Worm (Caenorhabditis elegans) whole organism, L1 larva: Measurements from ENCODE around the gene T07H3.8.

Experiments
- dpl-1 ChIP-seq, 3 experiments: fragments of 150-350 bp in 2 of 3; sonication (generic microtip) in 1 of 3; optimal IDR thresholded peaks; 2 replicates each; lab custom pipeline; 2014 to 2017; ENCODE audit warnings: missing biosample characterization in 3 of 3, missing genetic modification characterization in 3 of 3, missing genetic modification reagents in 3 of 3
- lin-13 ChIP-seq: fragments of 150-350 bp; optimal IDR thresholded peaks from 2 replicates; lab custom pipeline; 2014; ENCODE audit warnings: missing biosample characterization, missing genetic modification reagents, missing genetic modification characterization
- nhr-77 ChIP-seq: fragments of 150-350 bp; optimal IDR thresholded peaks from 2 replicates; lab custom pipeline; 2014; ENCODE audit warnings: missing biosample characterization, missing genetic modification characterization
- pqm-1 ChIP-seq: sonication (generic microtip); optimal IDR thresholded peaks from 3 replicates; lab custom pipeline; 2017; ENCODE audit warnings: missing biosample characterization, missing genetic modification characterization
- sox-4 ChIP-seq: sonication (generic microtip); optimal IDR thresholded peaks from 2 replicates; lab custom pipeline; 2016; ENCODE audit warnings: missing genetic modification characterization, missing compliant biosample characterization
- unc-62 ChIP-seq: fragments of 150-350 bp; optimal IDR thresholded peaks from 2 replicates; lab custom pipeline; 2014; ENCODE audit warnings: missing biosample characterization, missing genetic modification reagents, missing genetic modification characterization

ce11 chrII:1601507-1601906, 15.1 kb downstream of the T07H3.8 start, which contains the start of gene bath-47:
- TF ChIP-seq nhr-77, result no peak
- TF ChIP-seq dpl-1 (GFP tag; optimal IDR thresholded peaks at IDR 0.05; lab: Kevin White, UChicago), result no peak
- no peak for TF ChIP-seq pqm-1 (tag; lab: Kevin White, UChicago)
- no peak for TF ChIP-seq unc-62 (GFP tag; lab: Kevin White, UChicago)
- no peak for TF ChIP-seq lin-13 (GFP tag; lab: Kevin White, UChicago)
- no peak for TF ChIP-seq sox-4 (tag; lab: Kevin White, UChicago)
